Worm (Caenorhabditis elegans) whole organism, late embryonic: ENCODE measurements around the gene F27D9.7.
A peak's percentile ranks its signal among the peaks of the same experiment; 100 is the strongest.

ENCODE experiments used
- C08G9.2 ChIP-seq: sonication (generic microtip); optimal IDR thresholded peaks from 2 replicates; lab custom pipeline; 2016; ENCODE audit warnings: mild to moderate bottlenecking, missing genetic modification characterization, moderate library complexity, missing compliant biosample characterization
- F13H6.1 ChIP-seq: sonication (generic microtip); optimal IDR thresholded peaks from 2 replicates; lab custom pipeline; 2016; ENCODE audit warnings: missing genetic modification characterization, missing compliant biosample characterization
- K09A11.1 ChIP-seq: sonication (generic microtip); optimal IDR thresholded peaks from 2 replicates; lab custom pipeline; 2017; ENCODE audit warnings: antibody characterized with exemption, mild to moderate bottlenecking, missing genetic modification characterization, missing compliant biosample characterization; ENCODE audit not compliant: insufficient read depth
- Y22D7AL.16 ChIP-seq: sonication (generic microtip); optimal IDR thresholded peaks from 2 replicates; lab custom pipeline; 2016; ENCODE audit warnings: missing genetic modification characterization, missing compliant biosample characterization
- ceh-14 ChIP-seq: sonication (generic microtip); optimal IDR thresholded peaks from 2 replicates; lab custom pipeline; 2016; ENCODE audit warnings: missing genotype, missing genetic modification characterization, missing compliant biosample characterization
- ceh-18 ChIP-seq: sonication (generic microtip); optimal IDR thresholded peaks from 2 replicates; lab custom pipeline; 2016; ENCODE audit warnings: missing genetic modification characterization, missing compliant biosample characterization
- ceh-19 ChIP-seq: fragments of 200-800 bp; sonication (Bioruptor generic); optimal IDR thresholded peaks from 2 replicates; lab custom pipeline; 2018; ENCODE audit warnings: mild to moderate bottlenecking, missing genetic modification characterization, missing compliant biosample characterization
- ceh-2 ChIP-seq: sonication (generic microtip); optimal IDR thresholded peaks from 2 replicates; lab custom pipeline; 2016; ENCODE audit warnings: missing genotype, missing genetic modification characterization, missing compliant biosample characterization
- ceh-31 ChIP-seq: sonication (generic microtip); optimal IDR thresholded peaks from 2 replicates; lab custom pipeline; 2016; ENCODE audit warnings: missing genetic modification characterization, missing compliant biosample characterization
- ceh-34 ChIP-seq: sonication (generic microtip); optimal IDR thresholded peaks from 2 replicates; lab custom pipeline; 2016; ENCODE audit warnings: mild to moderate bottlenecking, missing genetic modification characterization, missing compliant biosample characterization
- dmd-4 ChIP-seq: sonication (generic microtip); optimal IDR thresholded peaks from 2 replicates; lab custom pipeline; 2016; ENCODE audit warnings: borderline replicate concordance, missing genetic modification characterization, missing compliant biosample characterization
- dve-1 ChIP-seq: sonication (generic microtip); optimal IDR thresholded peaks from 2 replicates; lab custom pipeline; 2017; ENCODE audit warnings: antibody characterized with exemption, mild to moderate bottlenecking, missing genetic modification characterization, missing compliant biosample characterization
- elt-2 ChIP-seq: sonication (generic microtip); optimal IDR thresholded peaks from 2 replicates; lab custom pipeline; 2016; ENCODE audit warnings: missing genetic modification reagents, missing genetic modification characterization, missing compliant biosample characterization
- elt-4 ChIP-seq: sonication (generic microtip); optimal IDR thresholded peaks from 2 replicates; lab custom pipeline; 2016; ENCODE audit warnings: missing genetic modification characterization, missing compliant biosample characterization
- ets-4 ChIP-seq: sonication (generic microtip); optimal IDR thresholded peaks from 2 replicates; lab custom pipeline; 2016; ENCODE audit warnings: missing genetic modification characterization, missing compliant biosample characterization
- fax-1 ChIP-seq: sonication (generic microtip); optimal IDR thresholded peaks from 2 replicates; lab custom pipeline; 2016; ENCODE audit warnings: missing genotype, missing genetic modification characterization, missing compliant biosample characterization
- fkh-10 ChIP-seq: fragments of 150-350 bp; optimal IDR thresholded peaks from 2 replicates; lab custom pipeline; 2014; ENCODE audit warnings: missing biosample characterization, missing genetic modification reagents, missing genetic modification characterization
- gmeb-2 ChIP-seq: sonication (generic microtip); optimal IDR thresholded peaks from 2 replicates; lab custom pipeline; 2016; ENCODE audit warnings: missing genetic modification characterization, inconsistent platforms, missing compliant biosample characterization
- hlh-30 ChIP-seq: sonication (generic microtip); optimal IDR thresholded peaks from 2 replicates; lab custom pipeline; 2017; ENCODE audit warnings: antibody characterized with exemption, missing genetic modification characterization, missing compliant biosample characterization; ENCODE audit not compliant: insufficient read depth
- hlh-6 ChIP-seq: sonication (generic microtip); optimal IDR thresholded peaks from 2 replicates; lab custom pipeline; 2016; ENCODE audit warnings: missing genotype, missing genetic modification characterization, missing compliant biosample characterization
- lim-6 ChIP-seq: sonication (generic microtip); optimal IDR thresholded peaks from 2 replicates; lab custom pipeline; 2016; ENCODE audit warnings: missing genetic modification characterization, missing compliant biosample characterization
- lin-11 ChIP-seq: fragments of 200-800 bp; sonication (Bioruptor generic); optimal IDR thresholded peaks from 2 replicates; lab custom pipeline; 2018; ENCODE audit warnings: mild to moderate bottlenecking, missing genetic modification characterization, missing compliant biosample characterization
- mec-3 ChIP-seq: sonication (generic microtip); optimal IDR thresholded peaks from 2 replicates; lab custom pipeline; 2016; ENCODE audit warnings: borderline replicate concordance, missing genetic modification characterization, missing compliant biosample characterization
- nfya-1 ChIP-seq: sonication (generic microtip); optimal IDR thresholded peaks from 2 replicates; lab custom pipeline; 2017; ENCODE audit warnings: missing genetic modification characterization, mild to moderate bottlenecking, missing compliant biosample characterization, antibody characterized with exemption, moderate library complexity
- nhr-11 ChIP-seq: fragments of 150-350 bp; optimal IDR thresholded peaks from 2 replicates; lab custom pipeline; 2014; ENCODE audit warnings: missing biosample characterization, missing genetic modification characterization
- npax-4 ChIP-seq: sonication (generic microtip); optimal IDR thresholded peaks from 2 replicates; lab custom pipeline; 2016; ENCODE audit warnings: missing genetic modification characterization, missing compliant biosample characterization
- odd-2 ChIP-seq: sonication (generic microtip); optimal IDR thresholded peaks from 2 replicates; lab custom pipeline; 2017; ENCODE audit warnings: antibody characterized with exemption, mild to moderate bottlenecking, missing genetic modification characterization, missing compliant biosample characterization
- pat-9 ChIP-seq: fragments of 200-800 bp; sonication (Bioruptor generic); optimal IDR thresholded peaks from 2 replicates; lab custom pipeline; 2018; ENCODE audit warnings: mild to moderate bottlenecking, missing genetic modification characterization, moderate library complexity, missing compliant biosample characterization
- pha-2 ChIP-seq: sonication (generic microtip); optimal IDR thresholded peaks from 2 replicates; lab custom pipeline; 2017; ENCODE audit warnings: mild to moderate bottlenecking, missing genetic modification characterization, missing compliant biosample characterization
- rnt-1 ChIP-seq: sonication (generic microtip); optimal IDR thresholded peaks from 2 replicates; lab custom pipeline; 2016; ENCODE audit warnings: missing genetic modification characterization, missing compliant biosample characterization
- sdc-2 ChIP-seq: sonication (generic microtip); optimal IDR thresholded peaks from 2 replicates; lab custom pipeline; 2016; ENCODE audit warnings: missing genotype, missing genetic modification characterization, missing compliant biosample characterization
- syd-9 ChIP-seq: sonication (generic microtip); optimal IDR thresholded peaks from 2 replicates; lab custom pipeline; 2016; ENCODE audit warnings: mild to moderate bottlenecking, missing genetic modification characterization, moderate library complexity, missing compliant biosample characterization
- tbx-2 ChIP-seq: sonication (generic microtip); optimal IDR thresholded peaks from 2 replicates; lab custom pipeline; 2016; ENCODE audit warnings: missing genetic modification characterization, missing compliant biosample characterization
- tbx-7 ChIP-seq: sonication (generic microtip); optimal IDR thresholded peaks from 2 replicates; lab custom pipeline; 2016; ENCODE audit warnings: missing genotype, missing genetic modification characterization, missing compliant biosample characterization
- unc-3 ChIP-seq, 2 experiments: fragments of 200-800 bp in 1 of 2; sonication (Bioruptor generic) in 1 of 2; sonication (generic microtip) in 1 of 2; conservative IDR thresholded peaks in 1 of 2; optimal IDR thresholded peaks in 1 of 2; 2 replicates each; pipeline versions ENCODE4 v1.3.6 to Lab custom; 2016 to 2022; ENCODE audit warnings: missing compliant biosample characterization in 2 of 2, missing genetic modification characterization in 2 of 2, missing genetic modification reagents in 1 of 2
- unc-42 ChIP-seq: sonication (generic microtip); optimal IDR thresholded peaks from 2 replicates; lab custom pipeline; 2016; ENCODE audit warnings: missing genotype, missing genetic modification characterization, missing compliant biosample characterization
- unc-55 ChIP-seq: sonication (generic microtip); optimal IDR thresholded peaks from 2 replicates; lab custom pipeline; 2017; ENCODE audit warnings: missing biosample characterization, missing genetic modification reagents, missing genetic modification characterization

The F27D9.7 gene

DNA sequence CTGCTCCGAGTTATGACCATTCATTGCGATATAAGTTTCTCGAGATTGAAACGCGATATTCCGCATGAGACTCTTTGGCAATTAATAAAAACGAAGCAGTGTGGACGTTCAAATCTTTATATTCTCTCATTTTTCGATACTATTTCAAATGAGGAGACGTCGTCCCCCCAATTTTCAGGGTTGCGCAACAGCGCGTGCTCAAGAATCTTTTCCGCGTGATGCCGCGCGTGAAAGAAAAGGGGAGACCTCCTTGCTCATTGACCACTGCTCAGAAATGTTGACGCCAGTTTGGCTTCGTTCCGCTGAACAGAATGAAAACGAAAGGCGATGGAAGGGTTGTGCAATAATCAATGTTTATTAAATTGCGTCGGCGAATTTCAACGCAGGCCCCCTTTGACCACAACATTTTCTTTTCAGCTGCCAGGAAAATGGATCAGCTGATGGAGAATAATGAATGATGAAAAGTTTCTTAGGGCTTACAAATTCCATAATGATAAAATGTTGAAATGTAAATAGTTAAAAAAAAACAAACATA lies 15.0 kb downstream of the F27D9.7 start:
- TF ChIP-seq ceh-14 (tag; lab: Kevin White, UChicago) (peak; percentile 42), hlh-30 (tag; lab: Kevin White, UChicago) (peak; percentile 64), unc-42 (tag; lab: Kevin White, UChicago) (peak; percentile 76), K09A11.1 (tag; lab: Kevin White, UChicago) (no peak), ets-4 (no peak), ceh-31 (tag; lab: Kevin White, UChicago) (peak; percentile 30)

DNA sequence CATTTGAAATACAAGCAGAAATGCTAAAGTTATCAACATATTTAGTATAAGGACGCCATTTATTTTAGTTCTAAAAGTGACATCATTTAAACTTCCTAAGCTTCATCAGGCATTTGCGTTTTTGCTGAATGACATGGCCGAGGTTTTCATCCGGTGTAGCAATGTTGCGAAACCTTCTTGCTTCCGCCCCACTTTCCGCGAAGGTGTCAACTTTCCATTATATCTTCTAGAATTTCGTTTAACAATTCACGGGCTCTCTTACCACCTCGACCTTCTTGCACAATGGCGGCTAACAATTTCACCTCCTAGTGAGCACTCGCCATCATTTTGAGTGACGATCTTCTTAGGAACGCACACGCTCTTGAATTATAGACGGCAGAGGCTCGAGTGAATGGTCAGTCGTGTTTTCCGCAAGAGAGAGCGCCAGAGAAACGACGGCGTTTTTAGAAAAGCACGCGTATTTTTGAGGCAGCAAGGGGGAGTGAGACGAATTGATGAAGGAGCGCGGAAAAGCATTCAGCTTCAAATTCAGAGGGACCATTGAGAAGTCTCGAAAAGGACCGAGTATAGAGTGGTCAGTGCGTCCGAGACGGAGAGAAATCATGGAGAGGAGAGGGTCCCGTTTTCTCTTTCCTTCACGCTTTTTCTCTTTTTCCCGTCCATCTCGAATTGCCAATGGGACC lies 16.7 kb downstream of the F27D9.7 start:
- peak; percentile 87 for TF ChIP-seq ceh-34
- TF ChIP-seq fax-1 (tag; lab: Kevin White, UChicago) = no peak
- TF ChIP-seq pat-9 (tag; lab: Kevin White, UChicago) = no peak
- peak; percentile 64 for TF ChIP-seq ceh-31 (tag; lab: Kevin White, UChicago)
- TF ChIP-seq hlh-6 (tag; lab: Kevin White, UChicago) = no peak
- peak; percentile 3 for TF ChIP-seq ceh-19 (GFP tag; lab: Kevin White, UChicago)
- peak; percentile 4 for TF ChIP-seq ceh-18
- TF ChIP-seq odd-2 = no peak
- no peak for TF ChIP-seq Y22D7AL.16 (tag; lab: Kevin White, UChicago)
- TF ChIP-seq, all 69 proteins: peak for 4

DNA sequence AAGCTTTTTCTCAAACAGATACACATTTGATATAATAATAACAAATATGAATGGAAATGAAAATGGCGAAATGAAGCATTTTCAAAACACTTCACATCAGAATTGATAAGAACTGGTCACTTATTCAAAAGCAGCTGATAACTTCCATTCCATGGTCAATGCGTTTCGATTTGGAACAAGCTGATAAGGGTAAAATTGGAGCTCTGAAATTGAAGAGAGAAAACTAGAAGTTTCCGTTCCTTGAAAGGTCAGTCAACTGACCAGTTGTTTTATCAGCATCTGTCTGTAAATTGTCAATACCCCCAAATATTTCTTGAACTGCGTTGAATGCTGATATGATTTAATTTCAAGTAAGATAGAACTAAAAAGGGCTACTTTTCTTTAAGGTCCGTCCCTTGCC lies 18.2 kb downstream of the F27D9.7 start:
- TF ChIP-seq lin-11 (no peak), elt-2 (peak; percentile 12)

DNA sequence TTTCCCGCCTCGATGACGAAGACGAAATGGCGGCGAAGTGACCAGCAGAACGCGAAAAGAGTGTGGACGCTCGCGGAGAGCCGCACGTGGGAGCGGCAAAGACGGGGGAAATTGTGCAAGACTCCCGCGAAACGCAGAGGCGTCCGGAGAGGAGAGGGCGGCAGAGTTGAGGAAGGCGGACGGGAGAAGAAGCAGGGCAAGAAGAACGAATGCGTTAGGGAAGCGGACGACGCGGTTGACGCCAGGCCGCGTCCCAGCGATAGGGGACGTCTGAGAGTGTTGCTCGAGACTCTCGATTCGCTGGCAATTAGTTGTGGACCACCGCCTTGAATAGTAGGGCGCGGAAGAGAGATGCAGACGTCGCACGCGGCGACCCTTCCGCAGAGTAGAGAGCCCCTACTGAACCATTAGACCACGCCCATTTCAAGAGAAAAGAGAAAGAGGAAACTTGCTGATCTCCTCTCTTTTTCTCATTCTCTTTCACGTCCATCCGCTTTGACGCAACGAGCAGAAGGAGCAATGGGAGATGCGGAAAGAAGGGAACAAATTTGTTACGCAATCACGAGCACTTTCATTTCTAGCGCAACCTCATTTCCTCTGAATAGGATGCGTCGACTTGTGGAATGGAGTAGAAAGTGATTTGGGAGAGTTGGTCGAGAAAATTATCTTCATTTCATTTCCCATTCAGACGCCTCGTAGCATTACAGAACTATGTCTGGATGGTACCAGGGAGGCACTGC lies 19.2 kb downstream of the F27D9.7 start:
- TF ChIP-seq unc-42 (tag; lab: Kevin White, UChicago) = peak; percentile 49
- TF ChIP-seq ceh-2 = peak; percentile 37
- no peak for TF ChIP-seq dve-1 (tag; lab: Kevin White, UChicago)
- peak; percentile 13 for TF ChIP-seq pha-2 (tag; lab: Kevin White, UChicago)
- TF ChIP-seq hlh-30 (tag; lab: Kevin White, UChicago) = peak; percentile 17
- TF ChIP-seq syd-9 = peak; percentile 69
- peak; percentile 70 for TF ChIP-seq sdc-2 (tag; lab: Kevin White, UChicago)
- TF ChIP-seq hlh-6 (tag; lab: Kevin White, UChicago) = peak; percentile 63
- TF ChIP-seq rnt-1 (tag; lab: Kevin White, UChicago) = peak; percentile 39
- no peak for TF ChIP-seq mec-3
- TF ChIP-seq fkh-10 = peak; percentile 5
- TF ChIP-seq C08G9.2 = no peak
- TF ChIP-seq fax-1 (tag; lab: Kevin White, UChicago) = no peak
- peak; percentile 38 for TF ChIP-seq ceh-18
- TF ChIP-seq npax-4 (tag; lab: Kevin White, UChicago) = no peak
- TF ChIP-seq elt-4 = no peak
- TF ChIP-seq F13H6.1 (tag; lab: Kevin White, UChicago) = peak; percentile 45
- TF ChIP-seq ceh-14 (tag; lab: Kevin White, UChicago) = peak; percentile 51
- TF ChIP-seq nhr-11 = no peak
- TF ChIP-seq ceh-19 (GFP tag; lab: Kevin White, UChicago) = peak; percentile 64
- no peak for TF ChIP-seq tbx-7 (tag; lab: Kevin White, UChicago)
- no peak for TF ChIP-seq elt-2
- TF ChIP-seq nfya-1 (tag; lab: Kevin White, UChicago) = peak; percentile 51
- peak; percentile 78 for TF ChIP-seq ceh-34
- TF ChIP-seq ceh-31 (tag; lab: Kevin White, UChicago) = peak; percentile 68
- peak; percentile 44 for TF ChIP-seq tbx-2 (tag; lab: Kevin White, UChicago)
- no peak for TF ChIP-seq gmeb-2 (tag; lab: Kevin White, UChicago)
- TF ChIP-seq lim-6 = peak; percentile 24
- peak; percentile 10 for TF ChIP-seq dmd-4 (tag; lab: Kevin White, UChicago)
- peak; percentile 0 for TF ChIP-seq unc-55
- 0 out of 2 replicates have a peak, but pooled peaks have one; percentile 15 for TF ChIP-seq unc-3 (GFP tag; conservative IDR thresholded peaks at IDR 0.05; lab: Robert Waterston, UW)
- no peak for TF ChIP-seq unc-3 (tag; optimal IDR thresholded peaks at IDR 0.05; lab: Kevin White, UChicago)
